Fruit fly (Drosophila melanogaster): ENCODE results near the gene Ravus.

- no peak for TF ChIP-seq fd102C (GFP tag; optimal IDR thresholded peaks at IDR 0.05)
- no peak for TF ChIP-seq pan (optimal IDR thresholded peaks at IDR 0.05)
- TF ChIP-seq pan (GFP tag; optimal IDR thresholded peaks at IDR 0.05 in 1 of 2, IDR thresholded peaks at IDR 0.05 in 1 of 2): no peak
- TF ChIP-seq CG5953 (GFP tag; IDR thresholded peaks at IDR 0.05): no peak
- TF ChIP-seq insv (GFP tag; optimal IDR thresholded peaks at IDR 0.05): no peak
- TF ChIP-seq wdn (GFP tag; IDR thresholded peaks at IDR 0.05): no peak
- no peak for TF ChIP-seq corto (GFP tag; optimal IDR thresholded peaks at IDR 0.05)
- TF ChIP-seq eve (GFP tag; optimal IDR thresholded peaks at IDR 0.05): no peak
- TF ChIP-seq CG9609 (GFP tag; optimal IDR thresholded peaks at IDR 0.05): no peak
- TF ChIP-seq H15 (GFP tag; IDR thresholded peaks at IDR 0.05): no peak
Observed at dm6 chr3R:13214347-13214746, 49.5 kb downstream of the Ravus start, which contains the start of gene CG8483.
